Fruit fly (Drosophila melanogaster) whole organism, prepupa: ENCODE measurements around the gene CG14142.

Experiments used
- CG10631 ChIP-seq: fragments of 200-800 bp; sonication (Bioruptor generic); optimal IDR thresholded peaks from 2 replicates; lab custom pipeline; 2016; ENCODE audit warnings: missing biosample characterization, missing genetic modification characterization
- CG10669 ChIP-seq: fragments of 200-800 bp; sonication (Bioruptor generic); optimal IDR thresholded peaks from 3 replicates; lab custom pipeline; 2018; ENCODE audit warnings: missing biosample characterization, mild to moderate bottlenecking, missing genetic modification characterization, moderate library complexity
- CG11294 ChIP-seq: fragments of 200-800 bp; sonication (Bioruptor generic); IDR thresholded peaks from 2 replicates; pipeline ENCODE4 v1.3.6; 2022; ENCODE audit warnings: missing biosample characterization, missing genetic modification characterization
- CG15336 ChIP-seq: fragments of 200-800 bp; sonication (Bioruptor generic); IDR thresholded peaks from 2 replicates; pipeline ENCODE4 v1.3.6; 2022; ENCODE audit warnings: missing biosample characterization, missing genetic modification characterization
- CG31627 ChIP-seq: fragments of 200-800 bp; sonication (Bioruptor generic); optimal IDR thresholded peaks from 3 replicates; lab custom pipeline; 2016; ENCODE audit warnings: missing biosample characterization, missing genetic modification characterization
- CG32006 ChIP-seq: fragments of 200-800 bp; sonication (Bioruptor generic); optimal IDR thresholded peaks from 3 replicates; lab custom pipeline; 2017; ENCODE audit warnings: missing biosample characterization, mild to moderate bottlenecking, missing genetic modification characterization
- CG4318 ChIP-seq: fragments of 200-800 bp; sonication (Bioruptor generic); optimal IDR thresholded peaks from 3 replicates; lab custom pipeline; 2017; ENCODE audit warnings: missing biosample characterization, mild to moderate bottlenecking, missing genetic modification characterization
- CG6276 ChIP-seq: fragments of 200-800 bp; sonication (Bioruptor generic); optimal IDR thresholded peaks from 2 replicates; lab custom pipeline; 2017; ENCODE audit warnings: missing biosample characterization, mild to moderate bottlenecking, missing genetic modification characterization
- CG6808 ChIP-seq: fragments of 200-800 bp; sonication (Bioruptor generic); optimal IDR thresholded peaks from 3 replicates; lab custom pipeline; 2017; ENCODE audit warnings: missing biosample characterization, missing genetic modification characterization, mild to moderate bottlenecking, moderate library complexity, missing genetic modification reagents
- CG6854 ChIP-seq: fragments of 200-800 bp; sonication (Bioruptor generic); optimal IDR thresholded peaks from 2 replicates; lab custom pipeline; 2017; ENCODE audit warnings: missing biosample characterization, mild to moderate bottlenecking, missing genetic modification characterization
- CG8119 ChIP-seq: fragments of 200-800 bp; sonication (Bioruptor generic); IDR thresholded peaks from 3 replicates; pipeline ENCODE4 v1.3.6; 2022; ENCODE audit warnings: missing biosample characterization, missing genetic modification characterization
- CG8319 ChIP-seq: fragments of 200-800 bp; sonication (Bioruptor generic); optimal IDR thresholded peaks from 3 replicates; lab custom pipeline; 2016; ENCODE audit warnings: missing biosample characterization, missing genetic modification characterization
- CG9139 ChIP-seq: fragments of 200-800 bp; sonication (Bioruptor generic); optimal IDR thresholded peaks from 3 replicates; lab custom pipeline; 2017; ENCODE audit warnings: missing biosample characterization, mild to moderate bottlenecking, missing genetic modification characterization
- Eip75B ChIP-seq: fragments of 200-800 bp; sonication (Bioruptor generic); optimal IDR thresholded peaks from 3 replicates; lab custom pipeline; 2016; ENCODE audit warnings: missing biosample characterization, missing genetic modification characterization
- Eip78C ChIP-seq: fragments of 200-800 bp; sonication (Bioruptor generic); peaks from one replicate; lab custom pipeline; 2016; ENCODE audit warnings: missing biosample characterization, missing genetic modification characterization
- Eip93F ChIP-seq: fragments of 200-800 bp; sonication (Bioruptor generic); optimal IDR thresholded peaks from 2 replicates; lab custom pipeline; 2016; ENCODE audit warnings: missing biosample characterization, mild to moderate bottlenecking, missing genetic modification characterization
- Ets96B ChIP-seq: fragments of 200-800 bp; optimal IDR thresholded peaks from 2 replicates; lab custom pipeline; 2019; ENCODE audit warnings: missing biosample characterization, mild to moderate bottlenecking, missing genetic modification characterization, moderate library complexity
- Hr38 ChIP-seq: sonication (Bioruptor generic); optimal IDR thresholded peaks from 2 replicates; lab custom pipeline; 2016; ENCODE audit warnings: missing biosample characterization, missing genetic modification characterization
- Hr39 ChIP-seq: fragments of 200-800 bp; sonication (Bioruptor generic); optimal IDR thresholded peaks from 2 replicates; lab custom pipeline; 2016; ENCODE audit warnings: missing biosample characterization, missing genetic modification characterization
- Hr4 ChIP-seq: fragments of 200-800 bp; sonication (Bioruptor generic); optimal IDR thresholded peaks from 3 replicates; lab custom pipeline; 2016; ENCODE audit warnings: missing biosample characterization, missing genetic modification characterization
- Lpt ChIP-seq: fragments of 200-800 bp; sonication (Bioruptor generic); optimal IDR thresholded peaks from 3 replicates; lab custom pipeline; 2016; ENCODE audit warnings: missing biosample characterization, missing genetic modification characterization
- Met ChIP-seq: fragments of 200-800 bp; sonication (Bioruptor generic); optimal IDR thresholded peaks from 3 replicates; lab custom pipeline; 2016; ENCODE audit warnings: missing biosample characterization, missing genetic modification characterization
- OdsH ChIP-seq: fragments of 200-800 bp; sonication (Bioruptor generic); optimal IDR thresholded peaks from 3 replicates; lab custom pipeline; 2016; ENCODE audit warnings: missing biosample characterization, missing genetic modification characterization
- Smox ChIP-seq: fragments of 200-800 bp; sonication (Bioruptor generic); optimal IDR thresholded peaks from 3 replicates; lab custom pipeline; 2016; ENCODE audit warnings: missing biosample characterization, missing genetic modification characterization
- Sox102F ChIP-seq: fragments of 200-800 bp; sonication (Bioruptor generic); optimal IDR thresholded peaks from 2 replicates; lab custom pipeline; 2016; ENCODE audit warnings: missing biosample characterization, mild to moderate bottlenecking, missing genetic modification characterization
- Sox15 ChIP-seq: fragments of 200-800 bp; sonication (Bioruptor generic); optimal IDR thresholded peaks from 3 replicates; lab custom pipeline; 2016; ENCODE audit warnings: missing biosample characterization, missing genetic modification characterization
- cyc ChIP-seq: fragments of 200-800 bp; sonication (Bioruptor generic); optimal IDR thresholded peaks from 3 replicates; lab custom pipeline; 2016; ENCODE audit warnings: missing biosample characterization, missing genetic modification characterization
- fd59A ChIP-seq: fragments of 200-800 bp; sonication (Bioruptor generic); optimal IDR thresholded peaks from 2 replicates; lab custom pipeline; 2017; ENCODE audit warnings: missing biosample characterization, mild to moderate bottlenecking, missing genetic modification characterization, missing genetic modification reagents
- fkh ChIP-seq: fragments of 200-800 bp; sonication (Bioruptor generic); optimal IDR thresholded peaks from 3 replicates; lab custom pipeline; 2017; ENCODE audit warnings: missing biosample characterization, mild to moderate bottlenecking, missing genetic modification characterization, moderate library complexity
- lz ChIP-seq: fragments of 200-800 bp; sonication (Bioruptor generic); optimal IDR thresholded peaks from 3 replicates; lab custom pipeline; 2016; ENCODE audit warnings: missing biosample characterization, missing genetic modification characterization
- net ChIP-seq: fragments of 200-800 bp; sonication (Bioruptor generic); optimal IDR thresholded peaks from 3 replicates; lab custom pipeline; 2016; ENCODE audit warnings: missing biosample characterization, missing genetic modification characterization
- spab ChIP-seq: fragments of 200-800 bp; sonication (Bioruptor generic); optimal IDR thresholded peaks from 2 replicates; lab custom pipeline; 2017; ENCODE audit warnings: missing biosample characterization, mild to moderate bottlenecking, missing genetic modification characterization, missing genetic modification reagents
- ss ChIP-seq, 2 experiments: fragments of 200-800 bp; sonication (Bioruptor generic); optimal IDR thresholded peaks; 2 replicates in 1 of 2; 3 replicates in 1 of 2; lab custom pipeline; 2017 to 2018; ENCODE audit warnings: mild to moderate bottlenecking in 2 of 2, missing biosample characterization in 2 of 2, missing genetic modification characterization in 2 of 2, moderate library complexity in 1 of 2
- vri ChIP-seq: fragments of 200-800 bp; sonication (Bioruptor generic); optimal IDR thresholded peaks from 3 replicates; lab custom pipeline; 2016; ENCODE audit warnings: missing biosample characterization, mild to moderate bottlenecking, missing genetic modification characterization

CG14142 gene

dm6 chr3L:11217893-11218292 lies 44.6 kb downstream of the CG14142 start (continued):
- no peak for TF ChIP-seq Sox15 (GFP tag; lab: Kevin White, UChicago)
- no peak for TF ChIP-seq Met
- TF ChIP-seq fkh (GFP tag; lab: Kevin White, UChicago) = no peak
- TF ChIP-seq Smox (GFP tag; lab: Kevin White, UChicago) = no peak
- no peak for TF ChIP-seq Hr38 (GFP tag; lab: Kevin White, UChicago)
- TF ChIP-seq Hr4 (GFP tag; lab: Kevin White, UChicago) = peak; percentile 11
- peak; percentile 30 for TF ChIP-seq CG32006
- TF ChIP-seq CG10631 (GFP tag; lab: Kevin White, UChicago) = no peak
- no peak for TF ChIP-seq CG10669
- TF ChIP-seq net (GFP tag; lab: Kevin White, UChicago) = no peak
- TF ChIP-seq fd59A (GFP tag; lab: Kevin White, UChicago) = no peak
- TF ChIP-seq Sox102F (GFP tag; lab: Kevin White, UChicago) = no peak
- peak; percentile 36 for TF ChIP-seq CG31627 (GFP tag; lab: Kevin White, UChicago)
- TF ChIP-seq CG8119 (GFP tag; lab: Robert Waterston, UW) = no peak
- TF ChIP-seq cyc (GFP tag; lab: Kevin White, UChicago) = no peak

DNA sequence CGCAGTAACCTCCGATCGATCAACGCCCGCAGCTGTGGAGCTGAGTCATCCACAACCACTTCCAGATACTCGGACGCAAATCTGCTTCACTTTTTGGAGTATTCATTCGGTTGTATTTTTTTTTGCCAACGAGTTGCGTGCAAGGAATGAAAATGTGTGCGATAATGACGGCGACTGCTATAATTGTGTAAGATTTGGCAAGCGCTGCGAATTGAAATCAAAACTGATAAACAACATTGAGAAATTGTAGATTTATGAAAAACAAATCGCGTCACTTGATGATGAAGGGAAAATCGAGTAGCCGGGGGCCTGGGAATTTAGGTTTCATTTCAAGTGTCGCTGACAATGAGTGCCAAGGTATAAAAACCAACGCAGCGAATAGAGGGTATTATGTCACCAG lies 45.6 kb downstream of the CG14142 start:
- no peak for TF ChIP-seq Ets96B
- TF ChIP-seq CG6808 (GFP tag; lab: Kevin White, UChicago) = no peak
- TF ChIP-seq Eip78C (GFP tag; lab: Kevin White, UChicago) = no peak
- TF ChIP-seq Smox (GFP tag; lab: Kevin White, UChicago) = no peak
- no peak for TF ChIP-seq ss (GFP tag; optimal IDR thresholded peaks at IDR 0.05; lab: Kevin White, UChicago)
- no peak for TF ChIP-seq CG9139 (GFP tag; lab: Kevin White, UChicago)
- TF ChIP-seq CG31627 (GFP tag; lab: Kevin White, UChicago) = no peak
- TF ChIP-seq CG8119 (GFP tag; lab: Robert Waterston, UW) = no peak
- peak; percentile 94 for TF ChIP-seq vri (GFP tag; lab: Kevin White, UChicago)
- no peak for TF ChIP-seq Hr39 (GFP tag; lab: Kevin White, UChicago)
- no peak for TF ChIP-seq OdsH
- no peak for TF ChIP-seq CG6276 (GFP tag; lab: Kevin White, UChicago)
- peak; percentile 13 for TF ChIP-seq CG6854 (GFP tag; lab: Kevin White, UChicago)
- no peak for TF ChIP-seq Sox15 (GFP tag; lab: Kevin White, UChicago)
- no peak for TF ChIP-seq Lpt (GFP tag; lab: Kevin White, UChicago)
- no peak for TF ChIP-seq Hr38 (GFP tag; lab: Kevin White, UChicago)
- TF ChIP-seq spab (GFP tag; lab: Kevin White, UChicago) = no peak
- peak; percentile 56 for TF ChIP-seq Eip93F (GFP tag; lab: Kevin White, UChicago)
- no peak for TF ChIP-seq Eip75B (GFP tag; lab: Kevin White, UChicago)
- no peak for TF ChIP-seq CG4318 (GFP tag; lab: Kevin White, UChicago)
- no peak for TF ChIP-seq CG15336 (GFP tag; lab: Robert Waterston, UW)
- TF ChIP-seq CG8319 = no peak
- TF ChIP-seq lz = no peak
- no peak for TF ChIP-seq CG11294 (GFP tag; lab: Robert Waterston, UW)
- no peak for TF ChIP-seq CG32006

dm6 chr3L:11224651-11225050 lies 51.3 kb downstream of the CG14142 start:
- no peak for TF ChIP-seq CG15336 (GFP tag; lab: Robert Waterston, UW)
